Fruit fly (Drosophila melanogaster): ENCODE measurements around the gene yip2.
A peak's percentile ranks its signal among the peaks of the same experiment; 100 is the strongest.

The yip2 gene

DNA sequence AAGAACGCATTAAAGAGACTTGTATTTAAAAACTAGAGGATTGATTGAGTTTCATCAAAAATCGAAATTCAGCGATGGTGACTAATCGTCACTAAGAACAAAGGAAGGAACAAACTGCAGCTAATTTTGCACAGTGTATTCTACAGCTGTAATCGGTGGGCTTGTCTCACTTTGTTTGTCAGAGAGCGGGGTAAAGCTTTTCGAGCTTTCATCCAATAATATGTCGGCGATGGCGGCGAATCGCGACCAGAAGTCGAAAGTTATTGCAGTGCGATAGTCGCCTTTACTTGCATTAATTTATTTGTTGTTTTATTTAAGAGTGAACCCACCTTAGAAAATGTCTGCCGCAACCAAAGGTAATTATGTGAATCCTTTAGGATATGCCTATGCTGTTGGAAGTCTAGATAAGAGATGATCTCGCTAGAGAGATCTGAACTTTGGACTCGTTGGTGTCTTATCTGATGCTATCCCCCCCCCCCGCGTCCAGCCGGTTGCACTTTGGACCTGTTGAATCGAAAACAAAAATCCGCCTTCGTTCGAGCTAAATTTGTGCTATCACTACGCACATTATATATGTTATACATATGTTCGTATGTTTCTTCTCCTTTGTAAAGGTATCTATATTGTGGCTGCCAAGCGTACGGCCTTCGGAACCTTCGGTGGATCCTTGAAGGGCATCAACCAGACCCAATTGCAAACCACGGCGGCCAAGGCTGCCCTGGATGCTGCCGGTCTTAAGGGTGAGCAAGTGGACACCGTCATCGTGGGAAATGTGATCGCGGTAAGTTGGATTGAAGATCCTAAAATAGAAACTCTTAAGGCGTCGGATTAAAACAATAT is at the start of gene yip2:
TSS of gene yip2 (plus strand) at position 243 of the 840 bp plus-strand sequence.
- TF ChIP-seq psq (GFP tag; optimal IDR thresholded peaks at IDR 0.05) (peak; percentile 43), Hr78 (GFP tag; optimal IDR thresholded peaks at IDR 0.05) (no peak), HLH106 (tag; optimal IDR thresholded peaks at IDR 0.05) (peak; percentile 35), Hr83 (GFP tag; optimal IDR thresholded peaks at IDR 0.05; ENCODE audit: poor library complexity, severe bottlenecking) (peak; percentile 22), CG32264 (GFP tag; optimal IDR thresholded peaks at IDR 0.05) (no peak), Dfd (GFP tag; optimal IDR thresholded peaks at IDR 0.05) (no peak), N (GFP tag; optimal IDR thresholded peaks at IDR 0.05) (no peak), sv (GFP tag; optimal IDR thresholded peaks at IDR 0.05) (peak; percentile 26), sage (GFP tag; optimal IDR thresholded peaks at IDR 0.05) (peak; percentile 58), woc (GFP tag; optimal IDR thresholded peaks at IDR 0.05) (peak; percentile 61), Sp1 (GFP tag; optimal IDR thresholded peaks at IDR 0.05) (peak; percentile 82), CG9705 (GFP tag; optimal IDR thresholded peaks at IDR 0.05) (peak; percentile 48), tai (GFP tag; optimal IDR thresholded peaks at IDR 0.05) (no peak), Jra (GFP tag; optimal IDR thresholded peaks at IDR 0.05) (peak; percentile 85), Hnf4 (GFP tag; optimal IDR thresholded peaks at IDR 0.05) (peak; percentile 100), pan (optimal IDR thresholded peaks at IDR 0.05) (no peak), rgr (GFP tag; optimal IDR thresholded peaks at IDR 0.05) (peak; percentile 61), OdsH (GFP tag; optimal IDR thresholded peaks at IDR 0.05) (peak; percentile 35), lola (GFP tag; optimal IDR thresholded peaks at IDR 0.05) (no peak), dl (GFP tag; optimal IDR thresholded peaks at IDR 0.05; ENCODE audit: insufficient read depth in 1 of 2, partially characterized antibody in 2 of 2) (no peak), foxo (GFP tag; optimal IDR thresholded peaks at IDR 0.05) (peak; percentile 17 to 59), brk (GFP tag; optimal IDR thresholded peaks at IDR 0.05) (no peak), ey (GFP tag; optimal IDR thresholded peaks at IDR 0.05) (peak; percentile 42), Abd-B (GFP tag; optimal IDR thresholded peaks at IDR 0.05) (no peak), CrebA (GFP tag; optimal IDR thresholded peaks at IDR 0.05; ENCODE audit: borderline replicate concordance) (no peak), Dif (GFP tag; optimal IDR thresholded peaks at IDR 0.05; ENCODE audit: partially characterized antibody) (no peak), br (GFP tag; optimal IDR thresholded peaks at IDR 0.05) (peak; percentile 65), Vsx2 (GFP tag; optimal IDR thresholded peaks at IDR 0.05; ENCODE audit: partially characterized antibody) (no peak), GATAd (GFP tag; optimal IDR thresholded peaks at IDR 0.05) (no peak), dsf (GFP tag; optimal IDR thresholded peaks at IDR 0.05; ENCODE audit: borderline replicate concordance) (peak; percentile 19), Mio (GFP tag; optimal IDR thresholded peaks at IDR 0.05) (no peak), Rel (GFP tag; optimal IDR thresholded peaks at IDR 0.05) (peak; percentile 86), Rel (tag; optimal IDR thresholded peaks at IDR 0.05) (peak; percentile 71), jim (GFP tag; optimal IDR thresholded peaks at IDR 0.05) (no peak), Myc (optimal IDR thresholded peaks at IDR 0.05) (no peak), h (GFP tag; optimal IDR thresholded peaks at IDR 0.05) (peak; percentile 61), fru (GFP tag; optimal IDR thresholded peaks at IDR 0.05) (peak; percentile 64), usp (GFP tag; optimal IDR thresholded peaks at IDR 0.05) (no peak), dmrt93B (GFP tag; optimal IDR thresholded peaks at IDR 0.05) (no peak)

dm6 chr2L:9882393-9882971 is 32.6 kb upstream of the yip2 start:
- no peak for TF ChIP-seq OdsH (GFP tag; optimal IDR thresholded peaks at IDR 0.05)
- no peak for TF ChIP-seq pan (optimal IDR thresholded peaks at IDR 0.05)
- no peak for TF ChIP-seq CrebA (GFP tag; optimal IDR thresholded peaks at IDR 0.05; ENCODE audit: borderline replicate concordance)
- TF ChIP-seq Hr78 (GFP tag; optimal IDR thresholded peaks at IDR 0.05) = no peak

Measured in whole organism, wandering third instar larva.